Worm (Caenorhabditis elegans): ENCODE measurements around the gene ZK180.8.

DNA sequence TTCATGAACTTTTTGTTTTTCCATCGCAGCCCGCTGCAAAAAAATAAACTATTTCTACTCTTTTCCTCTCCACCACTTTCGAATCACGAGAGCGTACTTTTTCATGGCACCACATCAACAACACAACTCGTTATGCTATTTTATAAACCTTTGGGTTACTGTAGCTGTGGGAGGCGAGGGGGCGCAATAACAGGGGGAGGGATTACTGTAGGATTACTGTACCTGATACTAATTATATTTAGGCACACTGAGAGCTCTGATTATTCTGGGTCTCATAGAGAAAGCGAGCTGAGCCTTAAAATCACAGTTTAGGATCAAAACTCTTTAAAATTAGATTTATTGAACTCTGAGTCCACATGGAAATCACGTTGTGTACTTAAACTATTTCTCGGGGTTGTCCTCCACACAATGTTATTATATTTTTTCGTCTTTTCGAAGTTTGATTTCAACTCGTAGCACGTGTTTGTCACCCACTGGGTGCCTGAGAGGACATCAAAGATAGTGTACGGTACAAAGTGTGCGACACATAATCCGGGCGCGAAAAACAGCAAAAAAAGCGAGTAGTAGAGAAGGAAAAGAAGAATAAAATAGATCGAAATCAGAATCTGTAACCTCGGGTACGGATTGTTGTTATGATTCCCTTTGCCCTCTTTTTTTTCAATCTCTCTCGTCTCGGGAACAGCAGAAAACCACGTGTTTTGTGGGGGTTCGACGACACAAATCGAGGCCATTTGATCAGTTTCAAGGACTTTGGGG, 38.9 kb downstream of the ZK180.8 start:
- no peak for TF ChIP-seq lin-40 (tag; optimal IDR thresholded peaks at IDR 0.05)
- no peak for TF ChIP-seq nhr-27 (tag; optimal IDR thresholded peaks at IDR 0.05)

All from whole organism, young adult.